Fruit fly (Drosophila melanogaster): Measurements from ENCODE around the gene CG32756.

CG32756 gene

DNA sequence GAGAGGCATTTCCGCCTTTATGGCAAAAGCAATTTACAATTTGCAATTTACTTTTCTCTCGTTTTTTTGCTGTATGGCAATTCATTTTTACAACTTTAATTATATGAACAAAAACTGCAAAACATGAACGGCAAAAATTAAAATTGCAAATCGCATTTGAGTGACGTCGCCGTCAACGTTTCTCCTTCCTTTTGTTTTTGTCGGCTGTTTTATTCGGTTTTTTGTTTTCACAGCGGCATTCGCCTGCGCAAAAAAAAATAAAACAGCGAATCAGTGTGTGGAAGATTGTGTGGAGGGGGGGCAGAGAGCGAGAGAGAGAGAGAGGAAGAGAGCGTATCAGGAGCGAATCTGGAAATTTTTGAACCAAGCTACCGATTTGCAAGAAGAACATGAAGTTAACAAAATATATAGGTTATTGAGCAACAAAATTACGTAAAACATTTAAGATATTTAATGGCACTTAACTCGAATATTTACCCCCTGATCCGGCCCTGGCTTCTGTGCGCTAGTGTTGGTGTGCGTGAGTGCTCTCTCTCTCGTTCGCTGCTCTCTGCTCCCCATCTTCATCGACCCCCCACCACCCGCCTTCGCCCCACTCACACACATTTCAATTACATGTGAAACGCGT is 26.9 kb upstream of the CG32756 start (continued):
- TF ChIP-seq CG2120 (GFP tag; optimal IDR thresholded peaks at IDR 0.05) (peak; percentile 100), schlank (tag; optimal IDR thresholded peaks at IDR 0.05) (peak; percentile 99), slp2 (GFP tag; optimal IDR thresholded peaks at IDR 0.05) (peak; percentile 98), bsh (GFP tag; optimal IDR thresholded peaks at IDR 0.05) (peak; percentile 99), Usf (GFP tag; optimal IDR thresholded peaks at IDR 0.05) (peak; percentile 98), ham (GFP tag; IDR thresholded peaks at IDR 0.05) (peak; percentile 98), Abd-B (GFP tag; optimal IDR thresholded peaks at IDR 0.05) (peak; percentile 98), CG9609 (GFP tag; optimal IDR thresholded peaks at IDR 0.05) (peak; percentile 99), ranshi (GFP tag; IDR thresholded peaks at IDR 0.05) (peak; percentile 100), CG11456 (GFP tag; IDR thresholded peaks at IDR 0.05) (peak; percentile 100), z (GFP tag; IDR thresholded peaks at IDR 0.05) (peak; percentile 75; the same call in 2 of the 3 replicates), sisA (GFP tag; IDR thresholded peaks at IDR 0.05) (peak; percentile 100), Fer3 (tag; optimal IDR thresholded peaks at IDR 0.05) (peak; percentile 99), CkIIα-i1 (GFP tag; IDR thresholded peaks at IDR 0.05) (peak; percentile 97), Antp (GFP tag; optimal IDR thresholded peaks at IDR 0.05) (peak; percentile 99), zen2 (GFP tag; IDR thresholded peaks at IDR 0.05; ENCODE audit: partially characterized antibody) (no peak), CG12942 (GFP tag; optimal IDR thresholded peaks at IDR 0.05) (peak; percentile 99), zf30C (GFP tag; optimal IDR thresholded peaks at IDR 0.05) (peak; percentile 31), CG15479 (GFP tag; optimal IDR thresholded peaks at IDR 0.05) (no peak), Scr (GFP tag; IDR thresholded peaks at IDR 0.05; ENCODE audit: partially characterized antibody) (peak; percentile 61), Stat92E (GFP tag; optimal IDR thresholded peaks at IDR 0.05) (peak in 1 of 3 experiments; percentile 94), jing (GFP tag; optimal IDR thresholded peaks at IDR 0.05) (peak; percentile 98), Meics (GFP tag; optimal IDR thresholded peaks at IDR 0.05) (peak; percentile 99), al (GFP tag; IDR thresholded peaks at IDR 0.05) (peak; percentile 99), CG7372 (GFP tag; IDR thresholded peaks at IDR 0.05) (peak; percentile 99), CG17359 (tag; optimal IDR thresholded peaks at IDR 0.05) (peak; percentile 99), nau (GFP tag; optimal IDR thresholded peaks at IDR 0.05) (peak; percentile 99), chif (GFP tag; optimal IDR thresholded peaks at IDR 0.05) (peak; percentile 99), sqz (GFP tag; optimal IDR thresholded peaks at IDR 0.05) (peak; percentile 99), PHDP (tag; optimal IDR thresholded peaks at IDR 0.05) (peak; percentile 98), nom (GFP tag; optimal IDR thresholded peaks at IDR 0.05) (peak; percentile 99), H2.0 (GFP tag; IDR thresholded peaks at IDR 0.05) (peak; percentile 99), Sox102F (GFP tag; optimal IDR thresholded peaks at IDR 0.05) (peak; percentile 99), seq (GFP tag; IDR thresholded peaks at IDR 0.05) (peak; percentile 99), kay (GFP tag; optimal IDR thresholded peaks at IDR 0.05) (peak; percentile 98), caup (GFP tag; optimal IDR thresholded peaks at IDR 0.05; ENCODE audit: severe bottlenecking) (peak; percentile 99), HHEX (GFP tag; optimal IDR thresholded peaks at IDR 0.05) (peak; percentile 99), B-H2 (GFP tag; optimal IDR thresholded peaks at IDR 0.05) (peak; percentile 98), ems (GFP tag; optimal IDR thresholded peaks at IDR 0.05) (peak; percentile 98), CG4360 (GFP tag; IDR thresholded peaks at IDR 0.05) (peak; percentile 86), dmrt99B (tag; optimal IDR thresholded peaks at IDR 0.05) (peak; percentile 99), pzg (GFP tag; optimal IDR thresholded peaks at IDR 0.05) (peak; percentile 45), Nf-YA (GFP tag; IDR thresholded peaks at IDR 0.05) (peak; percentile 98), CG16813 (GFP tag; IDR thresholded peaks at IDR 0.05; ENCODE audit: partially characterized antibody) (peak; percentile 94), CG9817 (tag; optimal IDR thresholded peaks at IDR 0.05) (peak; percentile 99), CG11398 (GFP tag; optimal IDR thresholded peaks at IDR 0.05) (peak; percentile 98), CG18476 (GFP tag; optimal IDR thresholded peaks at IDR 0.05) (peak; percentile 96), Dbx (GFP tag; IDR thresholded peaks at IDR 0.05) (peak; percentile 100), run (tag; optimal IDR thresholded peaks at IDR 0.05) (peak; percentile 94)
